Worm (Caenorhabditis elegans): ENCODE data around the gene srw-137.

The srw-137 gene

ce11 chrV:2892976-2893375 lies 50.8 kb downstream of the srw-137 start, which contains the start of gene srh-127:
Gene srh-127, plus strand, starts transcription at chrV:2893276.
- no peak for TF ChIP-seq mls-2 (tag; optimal IDR thresholded peaks at IDR 0.05)
